Worm (Caenorhabditis elegans) whole organism, L1 larva: ENCODE results near the gene C01G12.7.

Experiments
- C04F5.9 ChIP-seq: sonication (generic microtip); optimal IDR thresholded peaks from 2 replicates; lab custom pipeline; 2016; ENCODE audit warnings: missing genetic modification characterization, missing compliant biosample characterization
- C16A3.4 ChIP-seq: fragments of 150-350 bp; optimal IDR thresholded peaks from 2 replicates; lab custom pipeline; 2014; ENCODE audit warnings: missing biosample characterization, missing genetic modification characterization
- C34B4.2 ChIP-seq: sonication (generic microtip); optimal IDR thresholded peaks from 2 replicates; lab custom pipeline; 2017; ENCODE audit warnings: mild to moderate bottlenecking, missing genetic modification characterization, missing compliant biosample characterization
- F16B12.6 ChIP-seq: fragments of 150-350 bp; optimal IDR thresholded peaks from 2 replicates; lab custom pipeline; 2014; ENCODE audit warnings: missing biosample characterization, missing genetic modification characterization
- ama-1 ChIP-seq: fragments of 150-350 bp; optimal IDR thresholded peaks from 2 replicates; lab custom pipeline; 2014
- blmp-1 ChIP-seq: fragments of 150-350 bp; optimal IDR thresholded peaks from 2 replicates; lab custom pipeline; 2014; ENCODE audit warnings: missing biosample characterization, missing genetic modification characterization
- ceh-90 ChIP-seq: sonication (generic microtip); optimal IDR thresholded peaks from 2 replicates; lab custom pipeline; 2016; ENCODE audit warnings: missing genetic modification characterization, missing compliant biosample characterization
- efl-1 ChIP-seq, 4 experiments: fragments of 150-350 bp; optimal IDR thresholded peaks in 3 of 4; peaks in 1 of 4; 1 replicate in 1 of 4; 2 replicates in 3 of 4; lab custom pipeline; 2014; ENCODE audit warnings: missing biosample characterization in 2 of 4, missing genetic modification characterization in 2 of 4, missing genetic modification reagents in 2 of 4
- egl-13 ChIP-seq: sonication (generic microtip); optimal IDR thresholded peaks from 2 replicates; lab custom pipeline; 2016; ENCODE audit warnings: missing genotype, missing genetic modification reagents, missing genetic modification characterization, missing compliant biosample characterization
- elt-2 ChIP-seq: sonication (generic microtip); optimal IDR thresholded peaks from 2 replicates; lab custom pipeline; 2016; ENCODE audit warnings: missing genetic modification characterization, mild to moderate bottlenecking, inconsistent platforms, missing compliant biosample characterization, missing genetic modification reagents
- elt-3 ChIP-seq, 6 experiments: fragments of 150-350 bp in 1 of 6; sonication (generic microtip); optimal IDR thresholded peaks; 2 replicates each; lab custom pipeline; 2017 to 2018; ENCODE audit warnings: missing biosample characterization in 6 of 6, missing genetic modification characterization in 6 of 6, inconsistent platforms in 1 of 6
- grh-1 ChIP-seq: fragments of 200-800 bp; sonication (Bioruptor generic); IDR thresholded peaks from 2 replicates; pipeline ENCODE4 v1.3.6; 2022; ENCODE audit warnings: missing genetic modification reagents, missing genetic modification characterization, missing compliant biosample characterization
- hlh-17 ChIP-seq: fragments of 200-800 bp; sonication (Bioruptor generic); optimal IDR thresholded peaks from 2 replicates; lab custom pipeline; 2018; ENCODE audit warnings: missing genetic modification characterization, mild to moderate bottlenecking, missing compliant biosample characterization, moderate library complexity, borderline replicate concordance
- lin-13 ChIP-seq: fragments of 150-350 bp; optimal IDR thresholded peaks from 2 replicates; lab custom pipeline; 2014; ENCODE audit warnings: missing biosample characterization, missing genetic modification reagents, missing genetic modification characterization
- lin-14 ChIP-seq: fragments of 200-800 bp; sonication (Bioruptor generic); optimal IDR thresholded peaks from 2 replicates; lab custom pipeline; 2018; ENCODE audit warnings: mild to moderate bottlenecking, missing genetic modification characterization, moderate library complexity, missing compliant biosample characterization
- lin-15B ChIP-seq: fragments of 150-350 bp; sonication (generic microtip); optimal IDR thresholded peaks from 3 replicates; lab custom pipeline; 2014; ENCODE audit warnings: missing biosample characterization, missing genetic modification characterization
- lin-35 ChIP-seq, 2 experiments: fragments of 150-350 bp; optimal IDR thresholded peaks; 2 replicates each; lab custom pipeline; 2014; ENCODE audit warnings: missing biosample characterization in 2 of 2, missing genetic modification characterization in 2 of 2, missing genetic modification reagents in 2 of 2
- lir-3 ChIP-seq: sonication (generic microtip); optimal IDR thresholded peaks from 2 replicates; lab custom pipeline; 2016; ENCODE audit warnings: mild to moderate bottlenecking, missing genetic modification characterization, moderate library complexity, missing compliant biosample characterization; ENCODE audit not compliant: poor library complexity
- lsy-2 ChIP-seq, 2 experiments: fragments of 150-350 bp; optimal IDR thresholded peaks; 2 replicates each; lab custom pipeline; 2014; ENCODE audit warnings: missing biosample characterization in 2 of 2, missing genetic modification characterization in 2 of 2
- mep-1 ChIP-seq: fragments of 150-350 bp; optimal IDR thresholded peaks from 2 replicates; lab custom pipeline; 2014; ENCODE audit warnings: missing biosample characterization, missing genetic modification characterization
- nhr-11 ChIP-seq: fragments of 150-350 bp; optimal IDR thresholded peaks from 2 replicates; lab custom pipeline; 2014; ENCODE audit warnings: missing biosample characterization, missing genetic modification characterization
- nhr-12 ChIP-seq: sonication (generic microtip); optimal IDR thresholded peaks from 2 replicates; lab custom pipeline; 2017; ENCODE audit warnings: missing biosample characterization, missing genetic modification characterization
- nhr-19 ChIP-seq: fragments of 200-800 bp; sonication (Bioruptor generic); conservative IDR thresholded peaks from 2 replicates; pipeline ENCODE4 v1.3.6; 2022; ENCODE audit warnings: missing genetic modification characterization, missing compliant biosample characterization
- nhr-20 ChIP-seq: sonication (generic microtip); optimal IDR thresholded peaks from 2 replicates; lab custom pipeline; 2016; ENCODE audit warnings: mild to moderate bottlenecking, missing genetic modification characterization, missing compliant biosample characterization
- nhr-237 ChIP-seq: fragments of 150-350 bp; optimal IDR thresholded peaks from 2 replicates; lab custom pipeline; 2014; ENCODE audit warnings: missing biosample characterization, missing genetic modification characterization
- nhr-71 ChIP-seq: sonication (generic microtip); optimal IDR thresholded peaks from 2 replicates; lab custom pipeline; 2016; ENCODE audit warnings: mild to moderate bottlenecking, missing genetic modification characterization, moderate library complexity, missing compliant biosample characterization
- nhr-76 ChIP-seq: sonication (generic microtip); optimal IDR thresholded peaks from 2 replicates; lab custom pipeline; 2017; ENCODE audit warnings: missing biosample characterization, missing genetic modification characterization
- nhr-77 ChIP-seq: fragments of 150-350 bp; optimal IDR thresholded peaks from 2 replicates; lab custom pipeline; 2014; ENCODE audit warnings: missing biosample characterization, missing genetic modification characterization
- nhr-84 ChIP-seq: sonication (generic microtip); optimal IDR thresholded peaks from 2 replicates; lab custom pipeline; 2017; ENCODE audit warnings: missing biosample characterization, missing genetic modification characterization
- nhr-85 ChIP-seq: sonication (generic microtip); peaks from one replicate; lab custom pipeline; 2016; ENCODE audit warnings: missing genetic modification characterization, inconsistent platforms, missing compliant biosample characterization
- nhr-90 ChIP-seq: sonication (generic microtip); optimal IDR thresholded peaks from 2 replicates; lab custom pipeline; 2016; ENCODE audit warnings: mild to moderate bottlenecking, missing genetic modification characterization, missing compliant biosample characterization; ENCODE audit not compliant: poor library complexity
- pag-3 ChIP-seq: sonication (generic microtip); optimal IDR thresholded peaks from 2 replicates; lab custom pipeline; 2017; ENCODE audit warnings: missing genetic modification characterization, mild to moderate bottlenecking, missing compliant biosample characterization, antibody characterized with exemption, borderline replicate concordance; ENCODE audit not compliant: insufficient read depth
- pax-3 ChIP-seq: fragments of 200-800 bp; sonication (Bioruptor generic); optimal IDR thresholded peaks from 2 replicates; lab custom pipeline; 2018; ENCODE audit warnings: mild to moderate bottlenecking, missing genetic modification characterization, moderate library complexity, missing compliant biosample characterization
- pqm-1 ChIP-seq: sonication (generic microtip); optimal IDR thresholded peaks from 3 replicates; lab custom pipeline; 2017; ENCODE audit warnings: missing biosample characterization, missing genetic modification characterization
- skn-1 ChIP-seq: fragments of 150-350 bp; optimal IDR thresholded peaks from 2 replicates; lab custom pipeline; 2014; ENCODE audit warnings: missing biosample characterization, missing genetic modification characterization
- snu-23 ChIP-seq: sonication (generic microtip); optimal IDR thresholded peaks from 2 replicates; lab custom pipeline; 2016; ENCODE audit warnings: missing genetic modification characterization, missing compliant biosample characterization
- sptf-1 ChIP-seq: fragments of 150-350 bp; optimal IDR thresholded peaks from 2 replicates; lab custom pipeline; 2014; ENCODE audit warnings: missing biosample characterization, missing genetic modification characterization
- sup-37 ChIP-seq: fragments of 200-800 bp; sonication (Bioruptor generic); optimal IDR thresholded peaks from 2 replicates; lab custom pipeline; 2018; ENCODE audit warnings: mild to moderate bottlenecking, missing genetic modification characterization, missing compliant biosample characterization
- unc-130 ChIP-seq: fragments of 150-350 bp; optimal IDR thresholded peaks from 2 replicates; lab custom pipeline; 2017; ENCODE audit warnings: missing biosample characterization, missing genetic modification characterization, inconsistent platforms
- vab-15 ChIP-seq: sonication (generic microtip); optimal IDR thresholded peaks from 2 replicates; lab custom pipeline; 2017; ENCODE audit warnings: missing genotype, mild to moderate bottlenecking, missing genetic modification characterization, missing compliant biosample characterization
- zip-4 ChIP-seq: fragments of 200-800 bp; sonication (Bioruptor generic); optimal IDR thresholded peaks from 2 replicates; lab custom pipeline; 2018; ENCODE audit warnings: mild to moderate bottlenecking, missing genetic modification characterization, moderate library complexity, missing compliant biosample characterization

The C01G12.7 gene

DNA sequence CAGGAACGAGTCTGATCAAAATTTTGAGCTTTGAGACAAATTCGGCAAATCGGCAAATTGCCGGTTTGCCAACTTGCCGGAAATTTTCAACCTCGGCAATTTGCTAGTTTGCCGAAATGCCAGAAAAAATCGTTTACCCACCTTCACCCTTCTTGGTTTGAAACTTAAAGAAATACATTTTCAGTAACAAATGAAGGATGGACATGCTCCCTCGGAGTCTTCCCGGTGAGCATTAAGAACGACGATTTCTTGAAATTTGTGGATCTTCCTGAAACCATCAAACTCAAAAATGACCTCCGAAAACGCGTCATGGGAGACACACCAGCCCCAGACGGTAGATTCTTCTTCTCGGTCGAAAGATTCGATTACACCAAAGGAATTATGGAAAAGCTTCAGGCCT is 11.0 kb upstream of the C01G12.7 start:
- TF ChIP-seq nhr-84 (tag; lab: Kevin White, UChicago) (no peak), sptf-1 (no peak), efl-1 (optimal IDR thresholded peaks at IDR 0.05; lab: Kevin White, UChicago) (no peak), efl-1 (GFP tag; optimal IDR thresholded peaks at IDR 0.05 in 1 of 2; lab: Kevin White, UChicago) (peak in 1 of 2 experiments; percentile 51)

- TF ChIP-seq ama-1 (peak; percentile 63), sup-37 (GFP tag; lab: Kevin White, UChicago) (no peak)
Observed at ce11 chrII:14600852-14601313, 9.2 kb upstream of the C01G12.7 start, which contains the start of gene tps-2. Gene tps-2, plus strand, starts transcription at chrII:14600902.

DNA sequence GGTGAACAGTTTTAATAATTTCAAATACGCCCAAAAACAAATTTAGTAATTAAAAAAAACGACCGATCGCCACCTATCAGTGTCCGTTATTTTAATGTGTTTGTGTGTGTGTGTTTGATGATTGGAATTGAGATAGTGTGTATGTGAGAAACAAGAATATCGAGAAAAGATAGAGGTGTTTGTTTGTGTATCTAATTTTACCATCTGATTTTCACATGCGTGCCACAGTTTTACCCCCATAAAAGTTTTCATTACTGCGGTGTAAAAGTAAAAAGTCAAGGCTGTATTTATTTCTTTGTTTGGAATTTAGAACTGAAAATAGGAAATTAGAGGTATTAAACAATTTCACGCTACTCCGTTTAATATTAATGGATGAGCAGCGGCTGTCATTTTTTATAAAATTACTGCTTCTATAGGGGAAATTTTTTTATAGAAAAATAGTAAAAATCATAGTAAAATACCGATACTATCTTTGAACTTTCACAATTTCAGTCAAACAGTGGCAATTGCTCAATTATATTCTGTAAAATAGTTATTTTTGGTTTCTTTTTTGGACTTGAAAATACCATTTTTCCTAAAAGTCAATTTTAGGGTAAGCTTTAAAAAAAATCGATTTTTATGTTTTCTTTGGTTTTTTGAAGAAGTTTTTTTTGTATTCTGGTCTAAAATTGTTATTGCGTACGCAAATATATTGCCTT is 8.4 kb upstream of the C01G12.7 start:
- TF ChIP-seq elt-3 (tag; optimal IDR thresholded peaks at IDR 0.05; lab: Kevin White, UChicago): peak in 4 of 6 experiments; percentile 33 to 54 (median 39)
- peak; percentile 7 for TF ChIP-seq elt-2 (tag; lab: Kevin White, UChicago)
- peak; percentile 92 for TF ChIP-seq nhr-85 (tag; lab: Kevin White, UChicago)
- TF ChIP-seq ama-1: peak; percentile 22
- no peak for TF ChIP-seq pax-3 (tag; lab: Kevin White, UChicago)
- TF ChIP-seq nhr-90: peak; percentile 48
- TF ChIP-seq lin-35 (GFP tag; optimal IDR thresholded peaks at IDR 0.05; lab: Kevin White, UChicago): peak in 1 of 2 experiments; percentile 45
- TF ChIP-seq C16A3.4 (tag; lab: Kevin White, UChicago): peak; percentile 18
- TF ChIP-seq nhr-76 (tag; lab: Kevin White, UChicago): no peak
- peak; percentile 61 for TF ChIP-seq nhr-20 (tag; lab: Kevin White, UChicago)
- TF ChIP-seq ceh-90 (tag; lab: Kevin White, UChicago): no peak
- TF ChIP-seq snu-23: peak; percentile 59
- TF ChIP-seq sup-37 (GFP tag; lab: Kevin White, UChicago): peak; percentile 0
- TF ChIP-seq nhr-71: peak; percentile 41
- peak; percentile 31 for TF ChIP-seq mep-1
- TF ChIP-seq C04F5.9 (tag; lab: Kevin White, UChicago): no peak
- TF ChIP-seq lin-14 (GFP tag; lab: Kevin White, UChicago): peak; percentile 69
- peak; percentile 46 for TF ChIP-seq blmp-1 (tag; lab: Kevin White, UChicago)
- TF ChIP-seq unc-130 (tag; lab: Kevin White, UChicago): no peak
- TF ChIP-seq lsy-2 (tag; optimal IDR thresholded peaks at IDR 0.05; lab: Kevin White, UChicago): peak in 1 of 2 experiments; percentile 10
- peak; percentile 31 for TF ChIP-seq nhr-19 (GFP tag; lab: Robert Waterston, UW)

ce11 chrII:14599284-14599862 is 7.7 kb upstream of the C01G12.7 start:
- no peak for TF ChIP-seq F16B12.6
- peak; percentile 6 for TF ChIP-seq mep-1

ce11 chrII:14598367-14598766 is 6.7 kb upstream of the C01G12.7 start:
- TF ChIP-seq nhr-12 (tag; lab: Kevin White, UChicago) (no peak), nhr-85 (tag; lab: Kevin White, UChicago) (peak; percentile 67), vab-15 (no peak), lin-15B (no peak), lin-14 (GFP tag; lab: Kevin White, UChicago) (peak; percentile 87), nhr-77 (peak; percentile 84), zip-4 (GFP tag; lab: Kevin White, UChicago) (no peak), hlh-17 (GFP tag; lab: Kevin White, UChicago) (no peak), lsy-2 (tag; optimal IDR thresholded peaks at IDR 0.05; lab: Kevin White, UChicago) (peak; percentile 76 to 79), elt-2 (tag; lab: Kevin White, UChicago) (peak; percentile 77), nhr-90 (peak; percentile 66), efl-1 (optimal IDR thresholded peaks at IDR 0.05; lab: Kevin White, UChicago) (peak; percentile 32 to 51), efl-1 (GFP tag; optimal IDR thresholded peaks at IDR 0.05 in 1 of 2; lab: Kevin White, UChicago) (peak; percentile 42 to 92), lir-3 (tag; lab: Kevin White, UChicago) (peak; percentile 51), pag-3 (tag; lab: Kevin White, UChicago) (no peak), nhr-11 (peak; percentile 73), skn-1 (tag; lab: Kevin White, UChicago) (peak; percentile 54), C34B4.2 (tag; lab: Kevin White, UChicago) (no peak), blmp-1 (tag; lab: Kevin White, UChicago) (no peak), nhr-71 (peak; percentile 95), grh-1 (no peak), lin-13 (GFP tag; lab: Kevin White, UChicago) (peak; percentile 57), nhr-237 (no peak), pqm-1 (tag; lab: Kevin White, UChicago) (no peak), egl-13 (tag; lab: Kevin White, UChicago) (no peak)
